Worm (Caenorhabditis elegans): ENCODE results near the gene sir-2.2.

sir-2.2 gene

ce11 chrX:13328034-13328433, at the start of gene sir-2.2:
Gene sir-2.2 (plus strand): TSS chrX:13328067.
- TF ChIP-seq nhr-237 (tag; optimal IDR thresholded peaks at IDR 0.05) = no peak
- no peak for TF ChIP-seq egl-43 (GFP tag; IDR thresholded peaks at IDR 0.05)
- TF ChIP-seq dmd-9 (GFP tag; IDR thresholded peaks at IDR 0.05) = no peak
- no peak for TF ChIP-seq ztf-11 (tag; optimal IDR thresholded peaks at IDR 0.05)
- no peak for TF ChIP-seq R02D3.7 (tag; optimal IDR thresholded peaks at IDR 0.05)
- no peak for TF ChIP-seq unc-39 (tag; optimal IDR thresholded peaks at IDR 0.05)
- no peak for TF ChIP-seq nhr-76 (tag; optimal IDR thresholded peaks at IDR 0.05)
- TF ChIP-seq lin-13 (GFP tag; optimal IDR thresholded peaks at IDR 0.05) = no peak
- no peak for TF ChIP-seq sdz-12 (GFP tag; optimal IDR thresholded peaks at IDR 0.05)
- TF ChIP-seq dmd-6 (GFP tag; IDR thresholded peaks at IDR 0.05) = peak; percentile 89
- TF ChIP-seq hlh-30 (tag; optimal IDR thresholded peaks at IDR 0.05; ENCODE audit: insufficient read depth) = peak; percentile 79
- TF ChIP-seq egl-27 (tag; optimal IDR thresholded peaks at IDR 0.05) = no peak
- no peak for TF ChIP-seq unc-130 (GFP tag; optimal IDR thresholded peaks at IDR 0.05)
- TF ChIP-seq php-3 (GFP tag; IDR thresholded peaks at IDR 0.05) = 0 out of 2 replicates have a peak, but pooled peaks have one; percentile 41
- TF ChIP-seq T26A8.4 (GFP tag; IDR thresholded peaks at IDR 0.05) = peak; percentile 14; the same call in 1 of the 2 replicates
- TF ChIP-seq fkh-10 (GFP tag; optimal IDR thresholded peaks at IDR 0.05) = no peak
- TF ChIP-seq ces-1 (GFP tag; optimal IDR thresholded peaks at IDR 0.05) = no peak
- TF ChIP-seq ama-1 (optimal IDR thresholded peaks at IDR 0.05) = no peak
- TF ChIP-seq ceh-62 (tag; optimal IDR thresholded peaks at IDR 0.05) = no peak
- no peak for TF ChIP-seq fos-1 (tag; optimal IDR thresholded peaks at IDR 0.05)
- 0 out of 2 replicates have a peak, but pooled peaks have one; percentile 40 for TF ChIP-seq nhr-41 (GFP tag; IDR thresholded peaks at IDR 0.05)
- TF ChIP-seq dpl-1 (GFP tag; optimal IDR thresholded peaks at IDR 0.05) = no peak
- no peak for TF ChIP-seq dmd-8 (GFP tag; IDR thresholded peaks at IDR 0.05)
- TF ChIP-seq mdt-29 (GFP tag; IDR thresholded peaks at IDR 0.05) = no peak
- no peak for TF ChIP-seq hif-1 (tag; optimal IDR thresholded peaks at IDR 0.05)
- TF ChIP-seq ZK337.2 (GFP tag; IDR thresholded peaks at IDR 0.05) = no peak
- peak; percentile 42 for TF ChIP-seq nhr-77 (tag; optimal IDR thresholded peaks at IDR 0.05)
- TF ChIP-seq madf-5 (GFP tag; IDR thresholded peaks at IDR 0.05) = no peak
- TF ChIP-seq cey-2 (tag; optimal IDR thresholded peaks at IDR 0.05; ENCODE audit: borderline replicate concordance, insufficient read depth) = no peak
- TF ChIP-seq gei-8 (GFP tag; optimal IDR thresholded peaks at IDR 0.05) = no peak
- TF ChIP-seq lim-7 (GFP tag; IDR thresholded peaks at IDR 0.05) = no peak
- no peak for TF ChIP-seq mxl-2 (GFP tag; conservative IDR thresholded peaks at IDR 0.05)
- TF ChIP-seq mes-2 (tag; optimal IDR thresholded peaks at IDR 0.05; ENCODE audit: poor library complexity, severe bottlenecking) = no peak
- TF ChIP-seq saeg-2 (GFP tag; IDR thresholded peaks at IDR 0.05) = no peak
- TF ChIP-seq zip-11 (GFP tag; IDR thresholded peaks at IDR 0.05) = no peak
- no peak for TF ChIP-seq vab-7 (GFP tag; IDR thresholded peaks at IDR 0.05)
- TF ChIP-seq ceh-82 (tag; optimal IDR thresholded peaks at IDR 0.05) = no peak
- TF ChIP-seq aha-1 (tag) = no peak
- TF ChIP-seq jun-1 (tag; optimal IDR thresholded peaks at IDR 0.05) = no peak
- peak; percentile 62 for TF ChIP-seq nhr-28 (tag; optimal IDR thresholded peaks at IDR 0.05)
- no peak for TF ChIP-seq F26F4.8 (GFP tag; conservative IDR thresholded peaks at IDR 0.05)
- 0 out of 2 replicates have a peak, but pooled peaks have one; percentile 15 for TF ChIP-seq ceh-20 (GFP tag; IDR thresholded peaks at IDR 0.05)
- TF ChIP-seq Y75B8A.6 (GFP tag; IDR thresholded peaks at IDR 0.05) = no peak
- TF ChIP-seq pqm-1 (tag; optimal IDR thresholded peaks at IDR 0.05) = peak; percentile 26
- TF ChIP-seq zfp-3 (GFP tag; conservative IDR thresholded peaks at IDR 0.05) = peak; percentile 78; the same call in 1 of the 2 replicates
- peak; percentile 39 for TF ChIP-seq nhr-48 (tag; optimal IDR thresholded peaks at IDR 0.05)
- no peak for TF ChIP-seq nhr-25 (tag; optimal IDR thresholded peaks at IDR 0.05; ENCODE audit: borderline replicate concordance, insufficient read depth)
- TF ChIP-seq nhr-111 (GFP tag; optimal IDR thresholded peaks at IDR 0.05) = no peak
- peak; percentile 57; the same call in 1 of the 2 replicates for TF ChIP-seq tra-1 (GFP tag; IDR thresholded peaks at IDR 0.05)
- TF ChIP-seq F44E2.7 (GFP tag; IDR thresholded peaks at IDR 0.05) = no peak
- no peak for TF ChIP-seq nhr-42 (GFP tag; IDR thresholded peaks at IDR 0.05)
